Fruit fly (Drosophila melanogaster): ENCODE data around the gene emb.

emb gene

DNA sequence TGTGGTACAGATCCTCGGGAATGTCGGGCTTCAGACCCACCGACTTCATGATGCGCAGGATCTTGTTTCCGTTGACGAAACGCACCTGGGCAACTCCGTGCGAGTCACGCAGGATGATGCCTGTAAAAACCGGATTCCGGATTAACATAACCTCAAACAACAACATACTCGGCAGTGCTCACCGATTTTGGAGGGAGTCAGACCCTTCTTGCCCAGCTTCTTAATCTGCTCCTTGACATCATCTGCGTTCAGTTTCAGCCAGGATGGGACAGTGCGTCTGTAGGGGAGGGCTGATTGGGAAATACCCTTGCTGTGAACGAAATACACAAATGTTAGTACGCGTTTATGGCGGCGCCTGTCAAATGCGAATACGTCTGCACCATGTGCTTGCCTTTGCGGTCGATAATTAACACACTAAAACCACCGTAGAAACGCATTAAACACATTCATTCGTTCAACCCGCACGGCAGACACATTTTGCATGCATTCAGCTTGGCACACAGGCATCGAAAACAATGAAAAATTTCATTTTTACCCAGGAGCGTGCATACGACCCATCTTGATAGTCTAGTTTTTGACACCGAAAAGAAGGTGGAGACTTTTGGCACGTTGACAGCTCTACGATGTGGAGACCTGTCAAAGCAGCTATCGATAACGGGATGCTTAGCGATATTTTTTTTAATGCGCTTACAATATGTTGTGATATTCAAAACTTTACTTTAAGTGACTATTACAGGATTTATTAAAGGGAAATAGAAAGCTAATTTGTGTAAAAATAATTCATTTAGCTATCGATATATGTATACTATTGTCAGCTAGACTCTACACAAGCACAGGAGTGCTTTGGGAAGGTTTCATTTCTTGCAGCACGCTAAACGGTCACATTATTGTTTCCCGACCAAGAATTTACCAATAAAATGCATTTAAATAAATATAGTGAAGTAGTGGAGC lies 39.1 kb upstream of the emb start, which contains the start of the genes RpS13 and CSN8 (continued):
- TF ChIP-seq phol (tag; optimal IDR thresholded peaks at IDR 0.05): peak; percentile 70
- no peak for TF ChIP-seq CG10147 (GFP tag; optimal IDR thresholded peaks at IDR 0.05)
- TF ChIP-seq crol (GFP tag; IDR thresholded peaks at IDR 0.05): no peak
- TF ChIP-seq CG13894 (tag; optimal IDR thresholded peaks at IDR 0.05): peak; percentile 47
- TF ChIP-seq chm (GFP tag; IDR thresholded peaks at IDR 0.05): 0 out of 2 replicates have a peak, but pooled peaks have one; percentile 4
- peak; percentile 27 for TF ChIP-seq CG13775 (GFP tag; optimal IDR thresholded peaks at IDR 0.05)
- peak; percentile 23; the same call in 2 of the 3 replicates for TF ChIP-seq Dbx (GFP tag; IDR thresholded peaks at IDR 0.05)
- peak; percentile 86 for TF ChIP-seq CG6791 (GFP tag; IDR thresholded peaks at IDR 0.05; ENCODE audit: partially characterized antibody)
- TF ChIP-seq CG2116 (GFP tag; optimal IDR thresholded peaks at IDR 0.05): peak; percentile 98
- no peak for TF ChIP-seq luna (GFP tag; optimal IDR thresholded peaks at IDR 0.05)
- TF ChIP-seq CG34224 (GFP tag; IDR thresholded peaks at IDR 0.05; ENCODE audit: partially characterized antibody): peak; percentile 93
- TF ChIP-seq Hsf (GFP tag; optimal IDR thresholded peaks at IDR 0.05): peak; percentile 39
- peak; percentile 66 for TF ChIP-seq kni (GFP tag; optimal IDR thresholded peaks at IDR 0.05)
- TF ChIP-seq CTCF (GFP tag; optimal IDR thresholded peaks at IDR 0.05): peak; percentile 7
- peak in 1 of 3 experiments; percentile 6 for TF ChIP-seq lola (GFP tag; optimal IDR thresholded peaks at IDR 0.05)
- TF ChIP-seq sob (GFP tag; IDR thresholded peaks at IDR 0.05): peak; percentile 54; the same call in 1 of the 2 replicates
- TF ChIP-seq ase (GFP tag; IDR thresholded peaks at IDR 0.05): no peak
- TF ChIP-seq CG2875 (GFP tag; optimal IDR thresholded peaks at IDR 0.05): no peak
- peak; percentile 26 for TF ChIP-seq grn (GFP tag; optimal IDR thresholded peaks at IDR 0.05)
- no peak for TF ChIP-seq CG17361 (GFP tag; IDR thresholded peaks at IDR 0.05)
- peak; percentile 87; the same call in 2 of the 3 replicates for TF ChIP-seq zen2 (GFP tag; IDR thresholded peaks at IDR 0.05; ENCODE audit: partially characterized antibody)
- TF ChIP-seq chinmo (GFP tag; IDR thresholded peaks at IDR 0.05; ENCODE audit: partially characterized antibody): peak; percentile 69; the same call in 2 of the 4 replicates
- TF ChIP-seq CG18262 (tag; optimal IDR thresholded peaks at IDR 0.05): peak; percentile 38
- TF ChIP-seq CG8359 (GFP tag; optimal IDR thresholded peaks at IDR 0.05; ENCODE audit: borderline replicate concordance): peak; percentile 27
- peak; percentile 85 for TF ChIP-seq stwl (tag; optimal IDR thresholded peaks at IDR 0.05)
- peak; percentile 31 for TF ChIP-seq Meics (GFP tag; optimal IDR thresholded peaks at IDR 0.05)
- no peak for TF ChIP-seq Hr78 (GFP tag; optimal IDR thresholded peaks at IDR 0.05)
- TF ChIP-seq Dfd (GFP tag; optimal IDR thresholded peaks at IDR 0.05): no peak
- peak; percentile 94 for TF ChIP-seq CG18011 (GFP tag; optimal IDR thresholded peaks at IDR 0.05)
- TF ChIP-seq CG1603 (tag; optimal IDR thresholded peaks at IDR 0.05): peak; percentile 62
- TF ChIP-seq bigmax (GFP tag; optimal IDR thresholded peaks at IDR 0.05): peak; percentile 95
- TF ChIP-seq E2f2 (GFP tag; IDR thresholded peaks at IDR 0.05): peak; percentile 39
- TF ChIP-seq CG15514 (GFP tag; optimal IDR thresholded peaks at IDR 0.05): peak; percentile 60
- no peak for TF ChIP-seq Neu2 (GFP tag; optimal IDR thresholded peaks at IDR 0.05; ENCODE audit: borderline replicate concordance)
- TF ChIP-seq CG2678 (tag; optimal IDR thresholded peaks at IDR 0.05): peak; percentile 26
- peak; percentile 3 for TF ChIP-seq gcm (GFP tag; optimal IDR thresholded peaks at IDR 0.05)
- TF ChIP-seq Nf-YA (GFP tag; IDR thresholded peaks at IDR 0.05): no peak
- peak; percentile 43 for TF ChIP-seq NC2β (GFP tag; optimal IDR thresholded peaks at IDR 0.05)
- TF ChIP-seq eve (GFP tag; optimal IDR thresholded peaks at IDR 0.05): peak in 1 of 2 experiments; percentile 69
- peak; percentile 82 for TF ChIP-seq sens (GFP tag)
- peak; percentile 39 for TF ChIP-seq nerfin-1 (tag; optimal IDR thresholded peaks at IDR 0.05)
- peak; percentile 36 for TF ChIP-seq HmgZ (tag; optimal IDR thresholded peaks at IDR 0.05)
- peak; percentile 36 for TF ChIP-seq zen (tag; optimal IDR thresholded peaks at IDR 0.05)
- TF ChIP-seq Dll (GFP tag; IDR thresholded peaks at IDR 0.05; ENCODE audit: partially characterized antibody): peak; percentile 97
- peak; percentile 92 for TF ChIP-seq CG14860 (GFP tag; IDR thresholded peaks at IDR 0.05; ENCODE audit: partially characterized antibody)
- TF ChIP-seq Myb (GFP tag; optimal IDR thresholded peaks at IDR 0.05): peak; percentile 29
